Worm (Caenorhabditis elegans) whole organism, L4/young adult: ENCODE data around the gene sas-4.
"Not testable (repeated sequence)": the region's sequence is repeated elsewhere in the genome, so short reads cannot be mapped to it uniquely, and the experiment has no call there.

Experiments used
- W03F9.2 ChIP-seq: fragments of 150-350 bp; optimal IDR thresholded peaks from 2 replicates; lab custom pipeline; 2014; ENCODE audit warnings: missing biosample characterization, missing genetic modification characterization
- dao-5 ChIP-seq: sonication (generic microtip); optimal IDR thresholded peaks from 2 replicates; lab custom pipeline; 2016; ENCODE audit warnings: missing genotype, missing genetic modification characterization, moderate library complexity, missing compliant biosample characterization

DNA sequence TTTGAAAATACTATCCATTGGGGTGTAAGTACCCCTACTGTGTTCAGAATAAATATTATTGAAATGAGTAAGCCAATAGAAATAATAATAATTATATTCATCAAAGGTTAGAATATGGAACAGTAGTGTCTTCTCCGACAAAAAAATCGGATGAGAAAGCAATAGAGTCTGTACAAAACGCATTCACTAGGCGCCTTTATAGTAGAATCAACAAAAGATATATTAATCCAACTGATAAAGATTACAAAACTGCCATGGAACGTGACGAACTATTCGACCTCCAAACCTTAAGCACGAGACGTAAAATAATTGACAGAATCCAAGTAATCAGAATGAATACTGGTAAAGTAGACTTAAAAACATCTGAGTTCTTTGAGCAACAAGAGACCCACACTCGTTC, 29.4 kb upstream of the sas-4 start, which contains the start of gene clc-29:
- not testable (repeated sequence) for TF ChIP-seq dao-5 (tag; lab: Kevin White, UChicago); W03F9.2
